Worm (Caenorhabditis elegans): ENCODE data around the gene fbxa-80.

DNA sequence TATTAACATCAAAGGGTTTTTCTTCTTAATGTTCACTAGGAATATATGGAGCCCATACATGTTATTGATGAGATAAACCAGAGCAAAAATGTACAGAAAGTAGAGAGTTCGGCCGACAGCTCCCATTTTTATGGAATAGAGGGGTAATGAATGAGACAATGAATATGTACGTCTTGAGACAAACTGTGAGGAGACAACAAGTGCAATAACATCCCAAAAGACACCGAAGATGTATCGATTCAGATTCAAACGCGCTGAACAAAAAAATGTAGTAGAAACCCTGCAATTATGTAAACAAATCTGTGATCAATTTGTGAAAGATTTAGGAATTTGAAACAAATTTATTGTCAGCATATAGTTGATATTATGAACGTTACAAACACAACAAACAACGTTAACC, 32.0 kb upstream of the fbxa-80 start:
- TF ChIP-seq cog-1 (tag; optimal IDR thresholded peaks at IDR 0.05) (no peak), ref-1 (GFP tag; conservative IDR thresholded peaks at IDR 0.05) (no peak), tab-1 (GFP tag; IDR thresholded peaks at IDR 0.05) (no peak), med-1 (GFP tag; optimal IDR thresholded peaks at IDR 0.05; ENCODE audit: insufficient read depth) (no peak), flt-1 (GFP tag; IDR thresholded peaks at IDR 0.05) (no peak), T22C8.4 (GFP tag; IDR thresholded peaks at IDR 0.05) (no peak), ztf-29 (GFP tag; IDR thresholded peaks at IDR 0.05) (no peak), ztf-23 (GFP tag; IDR thresholded peaks at IDR 0.05) (no peak), klf-2 (GFP tag; conservative IDR thresholded peaks at IDR 0.05) (no peak)
